Worm (Caenorhabditis elegans) whole organism, L3 larva: ENCODE data around the gene M03D4.4.

Source experiments
- aly-2 ChIP-seq: fragments of 150-350 bp; optimal IDR thresholded peaks from 2 replicates; lab custom pipeline; 2014; ENCODE audit warnings: missing biosample characterization, missing genetic modification characterization
- elt-1 ChIP-seq: fragments of 150-350 bp; optimal IDR thresholded peaks from 2 replicates; lab custom pipeline; 2014; ENCODE audit warnings: missing biosample characterization, missing genetic modification characterization
- fkh-10 ChIP-seq: sonication (generic microtip); optimal IDR thresholded peaks from 2 replicates; lab custom pipeline; 2017; ENCODE audit warnings: missing biosample characterization, missing genetic modification reagents, missing genetic modification characterization
- nhr-11 ChIP-seq: fragments of 150-350 bp; optimal IDR thresholded peaks from 2 replicates; lab custom pipeline; 2014; ENCODE audit warnings: missing biosample characterization, missing genetic modification characterization
- nhr-237 ChIP-seq: fragments of 150-350 bp; optimal IDR thresholded peaks from 2 replicates; lab custom pipeline; 2014; ENCODE audit warnings: missing biosample characterization, missing genetic modification characterization
- nhr-76 ChIP-seq: fragments of 150-350 bp; sonication (generic microtip); optimal IDR thresholded peaks from 5 replicates; lab custom pipeline; 2014; ENCODE audit warnings: missing biosample characterization, missing genetic modification characterization
- pha-4 ChIP-seq: fragments of 150-350 bp; optimal IDR thresholded peaks from 2 replicates; lab custom pipeline; 2014; ENCODE audit warnings: missing biosample characterization, missing genetic modification reagents, missing genetic modification characterization
- pqm-1 ChIP-seq: fragments of 150-350 bp; optimal IDR thresholded peaks from 2 replicates; lab custom pipeline; 2017; ENCODE audit warnings: missing biosample characterization, missing genetic modification characterization, inconsistent platforms
- tbx-2 ChIP-seq: sonication (generic microtip); optimal IDR thresholded peaks from 2 replicates; lab custom pipeline; 2016; ENCODE audit warnings: mild to moderate bottlenecking, missing genetic modification characterization, missing compliant biosample characterization

DNA sequence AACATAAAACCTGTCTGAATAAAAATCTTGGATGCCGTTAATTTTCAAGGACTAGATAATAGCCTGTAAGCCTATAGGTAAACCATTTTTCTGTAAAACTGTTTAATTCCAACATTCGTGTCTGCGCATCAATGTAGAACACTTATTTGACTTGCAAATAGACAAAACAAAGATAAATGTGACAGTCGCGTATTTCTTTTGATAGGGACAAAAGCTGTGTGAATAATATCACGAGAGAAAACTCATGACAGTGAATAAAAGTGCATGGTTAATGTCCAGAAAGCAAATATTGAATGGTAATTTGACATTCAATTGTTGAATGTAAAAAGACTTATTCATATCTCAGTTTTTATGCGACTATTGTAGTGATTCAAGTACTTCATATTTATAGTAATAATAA lies 24.4 kb upstream of the M03D4.4 start, which contains the start of gene C11D2.3:
- TF ChIP-seq fkh-10: no peak
- TF ChIP-seq tbx-2: no peak
- TF ChIP-seq nhr-11 (tag; lab: Kevin White, UChicago): no peak
- no peak for TF ChIP-seq pqm-1 (tag; lab: Kevin White, UChicago)
- TF ChIP-seq elt-1 (tag; lab: Kevin White, UChicago): no peak
- TF ChIP-seq aly-2 (tag; lab: Kevin White, UChicago): no peak
- TF ChIP-seq pha-4 (tag; lab: Kevin White, UChicago): no peak
- no peak for TF ChIP-seq nhr-237
- no peak for TF ChIP-seq nhr-76 (tag; lab: Kevin White, UChicago)
